ENCODE assay signal across 2 worm cellular contexts in genomic region chrIII:3191729-3192128, ce11.
TF ChIP-seq lines count a peak whose summit lies in the region.

No protein-coding gene starts in this region.

TF ChIP-seq in whole organism, L4 larva, 104 proteins besides CTCF, POLR2A, EP300 and RAD21:
- TF ChIP-seq cey-2 (tag; optimal IDR thresholded peaks at IDR 0.05; lab: Kevin White, UChicago; ENCODE audit: borderline replicate concordance, insufficient read depth) (no peak), mep-1 (tag; optimal IDR thresholded peaks at IDR 0.05; lab: Kevin White, UChicago) (no peak), zfp-2 (tag; optimal IDR thresholded peaks at IDR 0.05; lab: Kevin White, UChicago) (no peak), lim-7 (GFP tag; IDR thresholded peaks at IDR 0.05; lab: Robert Waterston, UW) (0 out of 2 replicates have a peak, but pooled peaks have one; percentile 40), unc-39 (tag; optimal IDR thresholded peaks at IDR 0.05; lab: Kevin White, UChicago) (no peak), daf-16 (GFP tag; optimal IDR thresholded peaks at IDR 0.05; lab: Kevin White, UChicago) (no peak), daf-16 (tag; optimal IDR thresholded peaks at IDR 0.05; lab: Kevin White, UChicago) (no peak), mdt-29 (GFP tag; IDR thresholded peaks at IDR 0.05; lab: Robert Waterston, UW) (peak; percentile 32; the same call in 1 of the 2 replicates), fos-1 (tag; optimal IDR thresholded peaks at IDR 0.05; lab: Kevin White, UChicago) (no peak), lin-38 (GFP tag; IDR thresholded peaks at IDR 0.05; lab: Robert Waterston, UW) (peak; percentile 47; the same call in 1 of the 2 replicates), set-16 (GFP tag; IDR thresholded peaks at IDR 0.05; lab: Robert Waterston, UW) (no peak), madf-9 (GFP tag; conservative IDR thresholded peaks at IDR 0.05; lab: Robert Waterston, UW) (no peak), nhr-237 (tag; optimal IDR thresholded peaks at IDR 0.05; lab: Kevin White, UChicago) (no peak), egl-27 (tag; optimal IDR thresholded peaks at IDR 0.05; lab: Kevin White, UChicago) (no peak), dpl-1 (GFP tag; optimal IDR thresholded peaks at IDR 0.05; lab: Kevin White, UChicago) (no peak), F44E2.7 (GFP tag; IDR thresholded peaks at IDR 0.05; lab: Robert Waterston, UW) (no peak), ZK546.5 (tag; optimal IDR thresholded peaks at IDR 0.05; lab: Kevin White, UChicago) (no peak), nhr-111 (GFP tag; optimal IDR thresholded peaks at IDR 0.05; lab: Kevin White, UChicago) (no peak), lin-13 (GFP tag; optimal IDR thresholded peaks at IDR 0.05; lab: Kevin White, UChicago) (no peak)
TF ChIP-seq in whole organism, L4 larva: peak in this region for 3.

TF ChIP-seq in whole organism, young adult, 124 proteins besides CTCF, POLR2A, EP300 and RAD21:
- TF ChIP-seq snpc-3.4 (tag; optimal IDR thresholded peaks at IDR 0.05; lab: Kevin White, UChicago) (no peak), nfya-2 (GFP tag; IDR thresholded peaks at IDR 0.05; lab: Robert Waterston, UW) (no peak), snpc-1.3 (tag; optimal IDR thresholded peaks at IDR 0.05; lab: Kevin White, UChicago; ENCODE audit: insufficient read depth) (no peak), rec-8 (tag; optimal IDR thresholded peaks at IDR 0.05; lab: Kevin White, UChicago) (peak in 1 of 2 experiments; percentile 34), snpc-4 (GFP tag; optimal IDR thresholded peaks at IDR 0.05; lab: Kevin White, UChicago) (no peak), snpc-4 (tag; optimal IDR thresholded peaks at IDR 0.05; lab: Kevin White, UChicago) (no peak), ekl-4 (GFP tag; IDR thresholded peaks at IDR 0.05; lab: Robert Waterston, UW) (no peak), B0019.2 (GFP tag; conservative IDR thresholded peaks at IDR 0.05; lab: Robert Waterston, UW) (no peak), lsy-27 (tag; optimal IDR thresholded peaks at IDR 0.05; lab: Kevin White, UChicago; ENCODE audit: borderline replicate concordance, insufficient read depth) (no peak), F39B2.1 (GFP tag; IDR thresholded peaks at IDR 0.05; lab: Robert Waterston, UW) (no peak), lin-26 (GFP tag; IDR thresholded peaks at IDR 0.05; lab: Robert Waterston, UW) (peak; percentile 33; the same call in 1 of the 2 replicates), let-526 (GFP tag; IDR thresholded peaks at IDR 0.05; lab: Robert Waterston, UW) (no peak), F57A8.1 (GFP tag; optimal IDR thresholded peaks at IDR 0.05; lab: Kevin White, UChicago) (no peak), nfya-1 (tag; optimal IDR thresholded peaks at IDR 0.05; lab: Kevin White, UChicago; ENCODE audit: borderline replicate concordance, insufficient read depth) (no peak), efl-1 (GFP tag; optimal IDR thresholded peaks at IDR 0.05; lab: Kevin White, UChicago) (no peak), F33H1.4 (GFP tag; IDR thresholded peaks at IDR 0.05; lab: Robert Waterston, UW) (no peak), nhr-27 (tag; optimal IDR thresholded peaks at IDR 0.05; lab: Kevin White, UChicago) (no peak), F10E7.11 (tag; optimal IDR thresholded peaks at IDR 0.05; lab: Kevin White, UChicago) (no peak), attf-6 (GFP tag; IDR thresholded peaks at IDR 0.05; lab: Robert Waterston, UW) (no peak), rcor-1 (GFP tag; IDR thresholded peaks at IDR 0.05; lab: Robert Waterston, UW) (no peak), lin-40 (tag; optimal IDR thresholded peaks at IDR 0.05; lab: Kevin White, UChicago) (no peak), lin-54 (GFP tag; optimal IDR thresholded peaks at IDR 0.05; lab: Kevin White, UChicago) (no peak), madf-6 (GFP tag; IDR thresholded peaks at IDR 0.05; lab: Robert Waterston, UW) (no peak), B0261.1 (tag; optimal IDR thresholded peaks at IDR 0.05; lab: Kevin White, UChicago) (peak; percentile 63), hmg-20 (GFP tag; IDR thresholded peaks at IDR 0.05; lab: Robert Waterston, UW) (no peak), Y53G8AR.9 (GFP tag; conservative IDR thresholded peaks at IDR 0.05; lab: Robert Waterston, UW) (no peak), F49E8.2 (tag; optimal IDR thresholded peaks at IDR 0.05; lab: Kevin White, UChicago; ENCODE audit: insufficient read depth) (no peak), ama-1 (optimal IDR thresholded peaks at IDR 0.05; lab: Kevin White, UChicago) (no peak), ama-1 (GFP tag; optimal IDR thresholded peaks at IDR 0.05; lab: Kevin White, UChicago) (no peak), rpc-1 (optimal IDR thresholded peaks at IDR 0.05; lab: Kevin White, UChicago) (peak; percentile 47), rpc-1 (tag; optimal IDR thresholded peaks at IDR 0.05; lab: Kevin White, UChicago) (peak; percentile 76), egl-18 (GFP tag; IDR thresholded peaks at IDR 0.05; lab: Robert Waterston, UW) (no peak), nhr-90 (tag; optimal IDR thresholded peaks at IDR 0.05; lab: Kevin White, UChicago) (no peak), F22D6.2 (tag; optimal IDR thresholded peaks at IDR 0.05; lab: Kevin White, UChicago) (no peak), nhr-179 (tag; optimal IDR thresholded peaks at IDR 0.05; lab: Kevin White, UChicago) (no peak), hmg-1.2 (GFP tag; IDR thresholded peaks at IDR 0.05; lab: Robert Waterston, UW) (0 out of 2 replicates have a peak, but pooled peaks have one; percentile 19), D2030.7 (GFP tag; IDR thresholded peaks at IDR 0.05; lab: Robert Waterston, UW) (no peak), F23B12.7 (tag; optimal IDR thresholded peaks at IDR 0.05; lab: Kevin White, UChicago; ENCODE audit: insufficient read depth) (no peak), ZK185.1 (tag; optimal IDR thresholded peaks at IDR 0.05; lab: Kevin White, UChicago; ENCODE audit: poor library complexity, severe bottlenecking) (no peak), tbp1 (GFP tag; optimal IDR thresholded peaks at IDR 0.05; lab: Kevin White, UChicago) (peak; percentile 83), ztf-25 (GFP tag; IDR thresholded peaks at IDR 0.05; lab: Robert Waterston, UW) (no peak), attf-3 (GFP tag; conservative IDR thresholded peaks at IDR 0.05; lab: Robert Waterston, UW) (no peak), ceh-79 (tag; optimal IDR thresholded peaks at IDR 0.05; lab: Kevin White, UChicago) (no peak), cebp-1 (GFP tag; IDR thresholded peaks at IDR 0.05; lab: Robert Waterston, UW) (no peak), cebp-1 (tag; optimal IDR thresholded peaks at IDR 0.05; lab: Kevin White, UChicago) (no peak), T07F8.4 (tag; optimal IDR thresholded peaks at IDR 0.05; lab: Kevin White, UChicago) (no peak), F37B4.10 (GFP tag; IDR thresholded peaks at IDR 0.05; lab: Robert Waterston, UW) (no peak), aptf-2 (GFP tag; conservative IDR thresholded peaks at IDR 0.05; lab: Robert Waterston, UW) (no peak), Y79H2A.3 (GFP tag; conservative IDR thresholded peaks at IDR 0.05; lab: Robert Waterston, UW) (no peak), unc-130 (GFP tag; optimal IDR thresholded peaks at IDR 0.05; lab: Kevin White, UChicago) (no peak), zfh-2 (GFP tag; conservative IDR thresholded peaks at IDR 0.05; lab: Robert Waterston, UW) (no peak)
